Fruit fly (Drosophila melanogaster) whole organism, wandering third instar larva: ENCODE measurements around the gene Nadsyn.

Source experiments
- CG32264 ChIP-seq: fragments of 200-800 bp; sonication (Bioruptor generic); optimal IDR thresholded peaks from 2 replicates; lab custom pipeline; 2016; ENCODE audit warnings: missing biosample characterization, missing genetic modification characterization
- CG9705 ChIP-seq: fragments of 200-800 bp; sonication (Bioruptor generic); optimal IDR thresholded peaks from 2 replicates; lab custom pipeline; 2018; ENCODE audit warnings: missing biosample characterization, mild to moderate bottlenecking, missing genetic modification characterization
- CrebA ChIP-seq: fragments of 200-800 bp; sonication (Bioruptor generic); optimal IDR thresholded peaks from 2 replicates; lab custom pipeline; 2016; ENCODE audit warnings: missing biosample characterization, mild to moderate bottlenecking, missing genetic modification characterization, borderline replicate concordance
- Dfd ChIP-seq: fragments of >200 bp; optimal IDR thresholded peaks from 2 replicates; lab custom pipeline; 2017; ENCODE audit warnings: missing biosample characterization, missing genetic modification characterization
- Dif ChIP-seq: fragments of 200-275, 200-300 bp; sonication (Bioruptor generic); optimal IDR thresholded peaks from 2 replicates; lab custom pipeline; 2018; ENCODE audit warnings: missing biosample characterization, missing genetic modification characterization; ENCODE audit not compliant: partially characterized antibody
- GATAd ChIP-seq: sonication (Bioruptor generic); optimal IDR thresholded peaks from 2 replicates; lab custom pipeline; 2016; ENCODE audit warnings: missing biosample characterization, missing genetic modification characterization
- HLH106 ChIP-seq: fragments of 200-800 bp; optimal IDR thresholded peaks from 3 replicates; lab custom pipeline; 2019; ENCODE audit warnings: missing biosample characterization, mild to moderate bottlenecking, missing genetic modification characterization, moderate library complexity
- Hnf4 ChIP-seq: fragments of 200-800 bp; sonication (Bioruptor generic); optimal IDR thresholded peaks from 2 replicates; lab custom pipeline; 2016; ENCODE audit warnings: missing biosample characterization, mild to moderate bottlenecking, missing genetic modification characterization
- Hr78 ChIP-seq: fragments of >200 bp; optimal IDR thresholded peaks from 2 replicates; lab custom pipeline; 2017; ENCODE audit warnings: missing biosample characterization, missing genetic modification characterization
- Hr83 ChIP-seq: fragments of 200-300 bp; sonication (Bioruptor generic); optimal IDR thresholded peaks from 2 replicates; lab custom pipeline; 2016; ENCODE audit warnings: missing biosample characterization, mild to moderate bottlenecking, missing genetic modification characterization, moderate library complexity; ENCODE audit not compliant: poor library complexity, severe bottlenecking
- Jra ChIP-seq: sonication (Bioruptor generic); optimal IDR thresholded peaks from 2 replicates; lab custom pipeline; 2016; ENCODE audit warnings: missing biosample characterization, missing genetic modification characterization
- Mio ChIP-seq: sonication (Bioruptor generic); optimal IDR thresholded peaks from 2 replicates; lab custom pipeline; 2016; ENCODE audit warnings: missing biosample characterization, missing genetic modification characterization
- Myc ChIP-seq: fragments of >200 bp; optimal IDR thresholded peaks from 2 replicates; lab custom pipeline; 2017
- N ChIP-seq: fragments of >200 bp; optimal IDR thresholded peaks from 2 replicates; lab custom pipeline; 2018; ENCODE audit warnings: missing biosample characterization, missing external identifiers, missing genetic modification characterization
- OdsH ChIP-seq: fragments of 200-800 bp; sonication (Bioruptor generic); optimal IDR thresholded peaks from 2 replicates; lab custom pipeline; 2016; ENCODE audit warnings: missing biosample characterization, mild to moderate bottlenecking, missing genetic modification characterization
- Rel ChIP-seq, 2 experiments: fragments of 200-800 bp; sonication (Bioruptor generic) in 1 of 2; optimal IDR thresholded peaks; 2 replicates in 1 of 2; 3 replicates in 1 of 2; lab custom pipeline; 2016 to 2019; ENCODE audit warnings: mild to moderate bottlenecking in 2 of 2, missing biosample characterization in 2 of 2, missing genetic modification characterization in 2 of 2, moderate library complexity in 1 of 2
- Sp1 ChIP-seq: fragments of 200-800 bp; sonication (Bioruptor generic); optimal IDR thresholded peaks from 3 replicates; lab custom pipeline; 2019; ENCODE audit warnings: missing biosample characterization, mild to moderate bottlenecking, missing genetic modification characterization, moderate library complexity
- Vsx2 ChIP-seq: fragments of 200-300, 225-300 bp; sonication (Bioruptor generic); optimal IDR thresholded peaks from 2 replicates; lab custom pipeline; 2018; ENCODE audit warnings: missing biosample characterization, missing genetic modification characterization; ENCODE audit not compliant: partially characterized antibody
- br ChIP-seq: fragments of 200-800 bp; sonication (Bioruptor generic); optimal IDR thresholded peaks from 2 replicates; lab custom pipeline; 2016; ENCODE audit warnings: missing biosample characterization, missing genetic modification characterization
- dl ChIP-seq, 2 experiments: fragments of 175-275, 200-275 bp in 1 of 2; fragments of 200-275 bp in 1 of 2; sonication (Bioruptor generic); optimal IDR thresholded peaks; lab custom pipeline; 2018; ENCODE audit warnings: mild to moderate bottlenecking in 2 of 2, missing biosample characterization in 2 of 2, missing genetic modification characterization in 2 of 2, moderate library complexity in 2 of 2; ENCODE audit not compliant: partially characterized antibody in 2 of 2, insufficient read depth in 1 of 2
- dmrt93B ChIP-seq: fragments of 200-800 bp; sonication (Bioruptor generic); optimal IDR thresholded peaks from 2 replicates; lab custom pipeline; 2018; ENCODE audit warnings: missing biosample characterization, mild to moderate bottlenecking, missing genetic modification characterization
- dsf ChIP-seq: sonication (Bioruptor generic); optimal IDR thresholded peaks from 2 replicates; lab custom pipeline; 2016; ENCODE audit warnings: missing biosample characterization, missing genetic modification characterization, borderline replicate concordance
- ey ChIP-seq: fragments of 200-800 bp; sonication (Bioruptor generic); optimal IDR thresholded peaks from 2 replicates; lab custom pipeline; 2016; ENCODE audit warnings: missing biosample characterization, missing genetic modification characterization
- foxo ChIP-seq, 2 experiments: fragments of 200-800 bp; sonication (Bioruptor generic); optimal IDR thresholded peaks; 2 replicates in 1 of 2; 3 replicates in 1 of 2; lab custom pipeline; 2016 to 2017; ENCODE audit warnings: missing biosample characterization in 2 of 2, missing genetic modification characterization in 2 of 2
- fru ChIP-seq: fragments of 200-800 bp; sonication (Bioruptor generic); optimal IDR thresholded peaks from 3 replicates; lab custom pipeline; 2016; ENCODE audit warnings: missing biosample characterization, mild to moderate bottlenecking, missing genetic modification characterization
- h ChIP-seq: fragments of 200-800 bp; sonication (Bioruptor generic); optimal IDR thresholded peaks from 3 replicates; lab custom pipeline; 2016; ENCODE audit warnings: missing biosample characterization, mild to moderate bottlenecking, missing genetic modification characterization
- jim ChIP-seq: fragments of 175-275, 200-325 bp; sonication (Bioruptor generic); optimal IDR thresholded peaks from 2 replicates; lab custom pipeline; 2016; ENCODE audit warnings: missing biosample characterization, mild to moderate bottlenecking, missing genetic modification characterization
- lola ChIP-seq: fragments of >200 bp; optimal IDR thresholded peaks from 2 replicates; lab custom pipeline; 2017; ENCODE audit warnings: missing biosample characterization, missing genetic modification characterization
- psq ChIP-seq: fragments of 200-800 bp; sonication (Bioruptor generic); optimal IDR thresholded peaks from 3 replicates; lab custom pipeline; 2017; ENCODE audit warnings: missing biosample characterization, mild to moderate bottlenecking, missing genetic modification characterization, moderate library complexity
- rgr ChIP-seq: fragments of 200-800 bp; sonication (Bioruptor generic); optimal IDR thresholded peaks from 3 replicates; lab custom pipeline; 2016; ENCODE audit warnings: missing biosample characterization, mild to moderate bottlenecking, missing genetic modification characterization
- sage ChIP-seq: fragments of 200-800 bp; sonication (Bioruptor generic); optimal IDR thresholded peaks from 2 replicates; lab custom pipeline; 2016; ENCODE audit warnings: missing biosample characterization, mild to moderate bottlenecking, missing genetic modification characterization
- sv ChIP-seq: fragments of 200-800 bp; sonication (Bioruptor generic); optimal IDR thresholded peaks from 3 replicates; lab custom pipeline; 2016; ENCODE audit warnings: missing biosample characterization, missing genetic modification characterization
- tai ChIP-seq: sonication (Bioruptor generic); optimal IDR thresholded peaks from 2 replicates; lab custom pipeline; 2016; ENCODE audit warnings: missing biosample characterization, missing genetic modification characterization
- usp ChIP-seq: fragments of >200 bp; optimal IDR thresholded peaks from 2 replicates; lab custom pipeline; 2017; ENCODE audit warnings: missing biosample characterization, missing genetic modification characterization
- woc ChIP-seq: sonication (Bioruptor generic); optimal IDR thresholded peaks from 2 replicates; lab custom pipeline; 2016; ENCODE audit warnings: missing biosample characterization, mild to moderate bottlenecking, missing genetic modification characterization

The Nadsyn gene

DNA sequence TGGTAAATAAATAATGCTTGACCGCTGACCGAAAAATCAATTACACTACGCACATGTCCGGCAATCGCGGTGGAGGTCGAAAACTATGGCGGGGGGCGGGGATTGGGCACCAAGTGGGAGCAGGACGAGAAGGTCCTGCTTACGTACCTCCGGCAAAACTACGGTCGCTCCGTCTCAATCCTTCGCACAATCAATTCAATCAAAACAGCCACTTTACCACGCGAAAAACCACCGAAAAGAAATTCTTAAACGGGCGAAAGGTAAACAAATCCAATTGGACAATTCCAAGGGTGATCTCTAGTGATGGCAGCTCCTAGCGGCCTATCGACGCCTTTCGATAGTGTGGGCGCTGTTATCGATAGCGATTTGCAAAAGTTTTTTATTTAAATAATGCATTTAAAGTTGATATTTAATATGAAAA lies at the start of gene Nadsyn:
Nadsyn (minus strand) TSS at position 304 of the 421 bp plus-strand sequence.
- no peak for TF ChIP-seq psq
- TF ChIP-seq Vsx2 (GFP tag; lab: Kevin White, UChicago), result no peak
- no peak for TF ChIP-seq usp (GFP tag; lab: Kevin White, UChicago)
- TF ChIP-seq dsf (GFP tag; lab: Kevin White, UChicago), result no peak
- TF ChIP-seq rgr, result no peak

DNA sequence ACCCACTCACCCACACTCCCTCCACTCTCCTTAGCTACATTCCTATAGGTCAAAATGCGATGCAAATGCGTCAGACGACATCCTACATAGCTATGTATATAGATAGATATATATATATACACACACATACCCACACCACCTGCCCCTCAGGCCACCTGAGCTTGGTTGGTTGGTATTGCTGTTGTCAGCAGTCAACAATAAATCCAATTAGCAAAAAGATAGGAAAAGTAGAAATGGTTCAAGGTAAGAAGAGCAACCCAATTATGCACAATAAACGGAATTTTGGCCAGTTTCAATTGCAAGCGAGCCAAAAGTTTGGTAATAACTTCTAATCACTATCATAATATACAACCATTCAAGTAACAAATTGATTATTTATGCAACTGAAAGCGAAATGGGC lies 48.4 kb upstream of the Nadsyn start:
- TF ChIP-seq Hr78 (GFP tag; lab: Kevin White, UChicago) (no peak), dsf (GFP tag; lab: Kevin White, UChicago) (no peak)

dm6 chrX:13765217-13765616 lies 47.1 kb upstream of the Nadsyn start:
- no peak for TF ChIP-seq HLH106 (tag; lab: Kevin White, UChicago)
- no peak for TF ChIP-seq dl (GFP tag; optimal IDR thresholded peaks at IDR 0.05; lab: Kevin White, UChicago; ENCODE audit: insufficient read depth in 1 of 2, partially characterized antibody in 2 of 2)

- TF ChIP-seq Jra, result no peak
- no peak for TF ChIP-seq Mio (GFP tag; lab: Kevin White, UChicago)
- TF ChIP-seq Sp1 (GFP tag; lab: Kevin White, UChicago), result peak; percentile 15
- TF ChIP-seq h (GFP tag; lab: Kevin White, UChicago), result peak; percentile 34
- TF ChIP-seq sage (GFP tag; lab: Kevin White, UChicago), result no peak
- TF ChIP-seq psq, result peak; percentile 20
- TF ChIP-seq OdsH (GFP tag; lab: Kevin White, UChicago), result peak; percentile 2
- no peak for TF ChIP-seq CrebA (GFP tag; lab: Kevin White, UChicago)
- no peak for TF ChIP-seq sv (GFP tag; lab: Kevin White, UChicago)
- no peak for TF ChIP-seq GATAd (GFP tag; lab: Kevin White, UChicago)
- TF ChIP-seq Dfd, result no peak
- TF ChIP-seq br (GFP tag; lab: Kevin White, UChicago), result no peak
- no peak for TF ChIP-seq Vsx2 (GFP tag; lab: Kevin White, UChicago)
- no peak for TF ChIP-seq Hnf4
- TF ChIP-seq fru (GFP tag; lab: Kevin White, UChicago), result peak; percentile 37
- peak; percentile 30 for TF ChIP-seq ey
- TF ChIP-seq lola (GFP tag; lab: Kevin White, UChicago), result no peak
- no peak for TF ChIP-seq CG32264 (GFP tag; lab: Kevin White, UChicago)
- no peak for TF ChIP-seq CG9705 (GFP tag; lab: Kevin White, UChicago)
- TF ChIP-seq HLH106 (tag; lab: Kevin White, UChicago), result peak; percentile 3
- TF ChIP-seq Myc, result no peak
- TF ChIP-seq Hr83 (GFP tag; lab: Kevin White, UChicago), result no peak
- peak in 1 of 2 experiments; percentile 31 for TF ChIP-seq foxo (GFP tag; optimal IDR thresholded peaks at IDR 0.05; lab: Kevin White, UChicago)
- no peak for TF ChIP-seq Dif (GFP tag; lab: Kevin White, UChicago)
- no peak for TF ChIP-seq dsf (GFP tag; lab: Kevin White, UChicago)
- peak; percentile 28 for TF ChIP-seq rgr
- no peak for TF ChIP-seq N
- TF ChIP-seq, all 38 proteins: peak for 9
Measured at dm6 chrX:13764397-13765119, 46.5 kb upstream of the Nadsyn start.

DNA sequence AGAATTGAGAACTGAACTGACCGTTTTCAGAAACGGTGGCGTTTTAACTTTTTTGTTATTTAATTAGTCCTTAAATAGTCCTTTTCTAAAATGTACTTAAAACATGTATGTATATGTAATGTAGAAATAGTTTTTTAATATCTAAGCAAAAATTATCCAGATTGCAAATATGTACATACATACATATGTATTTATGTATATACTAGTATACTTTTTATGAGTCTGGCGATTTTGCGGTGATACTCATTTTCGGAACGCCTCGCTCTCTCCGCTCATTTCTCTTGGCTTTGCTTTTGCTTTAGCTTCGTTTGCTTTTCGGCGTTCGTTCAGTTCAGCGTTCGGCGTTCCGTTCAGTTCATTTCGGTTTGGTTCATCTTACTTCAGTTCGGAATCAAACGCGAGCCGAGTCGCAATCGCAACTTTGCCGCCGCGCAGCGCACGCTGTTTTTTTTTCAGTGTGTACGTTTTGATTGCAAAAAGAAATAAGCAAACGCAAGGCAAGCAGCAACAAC lies 44.3 kb upstream of the Nadsyn start, which contains the start of gene rdgB:
rdgB (plus strand) TSS at position 381 of the 512 bp plus-strand sequence.
- TF ChIP-seq sv (GFP tag; lab: Kevin White, UChicago) (peak; percentile 78), tai (no peak), psq (peak; percentile 89), h (GFP tag; lab: Kevin White, UChicago) (peak; percentile 77), rgr (peak; percentile 65), dsf (GFP tag; lab: Kevin White, UChicago) (no peak), OdsH (GFP tag; lab: Kevin White, UChicago) (peak; percentile 80), fru (GFP tag; lab: Kevin White, UChicago) (peak; percentile 72), ey (peak; percentile 57), foxo (GFP tag; optimal IDR thresholded peaks at IDR 0.05; lab: Kevin White, UChicago) (peak in 1 of 2 experiments; percentile 82), Vsx2 (GFP tag; lab: Kevin White, UChicago) (no peak), Hnf4 (peak; percentile 58), HLH106 (tag; lab: Kevin White, UChicago) (peak; percentile 89), Hr83 (GFP tag; lab: Kevin White, UChicago) (peak; percentile 8), br (GFP tag; lab: Kevin White, UChicago) (peak; percentile 37), Dif (GFP tag; lab: Kevin White, UChicago) (peak; percentile 46), Rel (GFP tag; optimal IDR thresholded peaks at IDR 0.05; lab: Kevin White, UChicago) (no peak), Rel (tag; optimal IDR thresholded peaks at IDR 0.05; lab: Kevin White, UChicago) (peak; percentile 56), Jra (no peak), CG9705 (GFP tag; lab: Kevin White, UChicago) (peak; percentile 70), GATAd (GFP tag; lab: Kevin White, UChicago) (no peak), dmrt93B (peak; percentile 84), Sp1 (GFP tag; lab: Kevin White, UChicago) (peak; percentile 81), CG32264 (GFP tag; lab: Kevin White, UChicago) (no peak), woc (GFP tag; lab: Kevin White, UChicago) (peak; percentile 70), sage (GFP tag; lab: Kevin White, UChicago) (peak; percentile 31), jim (GFP tag; lab: Kevin White, UChicago) (no peak)
